Fruit fly (Drosophila melanogaster) whole organism, wandering third instar larva: ENCODE measurements around the gene asf1.

Experiments used
- Dif ChIP-seq: fragments of 200-275, 200-300 bp; sonication (Bioruptor generic); optimal IDR thresholded peaks from 2 replicates; lab custom pipeline; 2018; ENCODE audit warnings: missing biosample characterization, missing genetic modification characterization; ENCODE audit not compliant: partially characterized antibody
- Myc ChIP-seq: fragments of >200 bp; optimal IDR thresholded peaks from 2 replicates; lab custom pipeline; 2017
- Sp1 ChIP-seq: fragments of 200-800 bp; sonication (Bioruptor generic); optimal IDR thresholded peaks from 3 replicates; lab custom pipeline; 2019; ENCODE audit warnings: missing biosample characterization, mild to moderate bottlenecking, missing genetic modification characterization, moderate library complexity
- Vsx2 ChIP-seq: fragments of 200-300, 225-300 bp; sonication (Bioruptor generic); optimal IDR thresholded peaks from 2 replicates; lab custom pipeline; 2018; ENCODE audit warnings: missing biosample characterization, missing genetic modification characterization; ENCODE audit not compliant: partially characterized antibody
- brk ChIP-seq: fragments of 200-800 bp; sonication (Bioruptor generic); optimal IDR thresholded peaks from 2 replicates; lab custom pipeline; 2016; ENCODE audit warnings: missing biosample characterization, mild to moderate bottlenecking, missing genetic modification characterization
- dmrt93B ChIP-seq: fragments of 200-800 bp; sonication (Bioruptor generic); optimal IDR thresholded peaks from 2 replicates; lab custom pipeline; 2018; ENCODE audit warnings: missing biosample characterization, mild to moderate bottlenecking, missing genetic modification characterization
- fru ChIP-seq: fragments of 200-800 bp; sonication (Bioruptor generic); optimal IDR thresholded peaks from 3 replicates; lab custom pipeline; 2016; ENCODE audit warnings: missing biosample characterization, mild to moderate bottlenecking, missing genetic modification characterization
- h ChIP-seq: fragments of 200-800 bp; sonication (Bioruptor generic); optimal IDR thresholded peaks from 3 replicates; lab custom pipeline; 2016; ENCODE audit warnings: missing biosample characterization, mild to moderate bottlenecking, missing genetic modification characterization
- jim ChIP-seq: fragments of 175-275, 200-325 bp; sonication (Bioruptor generic); optimal IDR thresholded peaks from 2 replicates; lab custom pipeline; 2016; ENCODE audit warnings: missing biosample characterization, mild to moderate bottlenecking, missing genetic modification characterization
- lola ChIP-seq: fragments of >200 bp; optimal IDR thresholded peaks from 2 replicates; lab custom pipeline; 2017; ENCODE audit warnings: missing biosample characterization, missing genetic modification characterization
- pan ChIP-seq: fragments of >200 bp; optimal IDR thresholded peaks from 2 replicates; lab custom pipeline; 2017
- psq ChIP-seq: fragments of 200-800 bp; sonication (Bioruptor generic); optimal IDR thresholded peaks from 3 replicates; lab custom pipeline; 2017; ENCODE audit warnings: missing biosample characterization, mild to moderate bottlenecking, missing genetic modification characterization, moderate library complexity

DNA sequence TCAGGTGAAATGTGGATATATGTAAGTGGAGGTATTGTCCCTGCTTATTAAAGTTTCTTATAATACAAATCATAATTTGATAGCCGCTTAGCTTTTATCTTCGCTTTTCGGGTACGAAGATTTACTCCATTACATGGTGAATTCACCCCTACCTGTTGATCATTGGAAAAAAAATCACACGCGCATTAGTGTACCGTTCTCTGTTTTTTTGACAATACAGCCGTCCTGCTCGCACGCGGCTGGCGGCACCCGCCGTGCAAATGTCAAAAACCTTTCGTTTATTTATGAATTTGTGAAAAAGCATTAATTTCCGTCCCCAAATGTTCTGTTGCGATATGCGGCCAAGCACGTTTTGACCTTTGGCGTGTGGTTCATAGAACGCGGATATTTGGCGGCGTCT, 13.2 kb downstream of the asf1 start:
- TF ChIP-seq dmrt93B (no peak), Vsx2 (GFP tag; lab: Kevin White, UChicago) (no peak), h (GFP tag; lab: Kevin White, UChicago) (no peak), psq (GFP tag; lab: Kevin White, UChicago) (no peak), jim (no peak), Dif (no peak), pan (lab: Kevin White, UChicago) (no peak), Sp1 (GFP tag; lab: Kevin White, UChicago) (no peak), brk (GFP tag; lab: Kevin White, UChicago) (no peak), Myc (lab: Kevin White, UChicago) (no peak), lola (GFP tag; lab: Kevin White, UChicago) (no peak), fru (GFP tag; lab: Kevin White, UChicago) (no peak)
